Worm (Caenorhabditis elegans): Measurements from ENCODE around the gene F38A1.15.

DNA sequence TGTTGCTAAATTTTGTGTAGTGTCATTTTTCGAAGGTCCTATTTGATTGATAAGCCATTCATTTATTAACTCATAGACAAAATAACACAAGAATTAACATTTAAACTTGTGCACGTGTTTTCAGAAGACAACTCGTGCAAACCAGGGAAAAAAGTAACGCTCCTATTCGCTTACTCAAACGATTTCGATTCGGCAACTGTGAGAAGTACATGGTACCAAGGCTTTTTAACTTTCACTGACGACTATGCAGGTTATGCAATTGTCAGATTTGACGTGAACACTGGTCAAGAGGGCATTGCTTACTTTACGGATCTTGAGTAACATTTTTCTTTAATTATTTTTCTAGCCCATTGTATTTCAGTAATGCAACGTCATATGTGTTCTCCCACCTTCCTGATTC lies 18.7 kb upstream of the F38A1.15 start:
- TF ChIP-seq nhr-23 (tag; optimal IDR thresholded peaks at IDR 0.05) (no peak), mdl-1 (tag; optimal IDR thresholded peaks at IDR 0.05) (no peak), ama-1 (optimal IDR thresholded peaks at IDR 0.05) (no peak), egl-27 (tag; optimal IDR thresholded peaks at IDR 0.05) (no peak), ztf-11 (tag; optimal IDR thresholded peaks at IDR 0.05) (no peak)
